Worm (Caenorhabditis elegans): Measurements from ENCODE around the gene cwp-1.

DNA sequence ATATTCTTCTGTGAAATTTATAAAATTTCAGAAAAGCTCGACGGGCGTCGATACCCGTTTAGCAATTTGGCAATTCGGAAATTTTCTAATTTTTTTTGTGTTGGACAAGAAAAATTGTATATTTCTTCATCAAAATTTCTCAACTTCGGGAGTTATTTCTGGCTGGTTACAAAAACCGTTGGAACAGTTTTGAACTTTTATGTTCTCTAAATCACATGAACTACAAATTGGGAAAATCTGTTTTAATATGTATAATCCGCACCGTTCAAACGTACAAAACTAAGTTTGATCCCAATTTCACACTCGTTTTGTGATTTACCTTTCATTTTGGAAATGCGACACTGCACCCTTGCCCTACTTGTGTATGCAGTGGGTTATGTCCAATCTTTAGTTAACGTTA, 44.3 kb upstream of the cwp-1 start, which contains the start of gene T19H12.3:
- TF ChIP-seq nhr-25 (tag; optimal IDR thresholded peaks at IDR 0.05) (no peak), pha-4 (tag; optimal IDR thresholded peaks at IDR 0.05) (no peak), fos-1 (tag; optimal IDR thresholded peaks at IDR 0.05) (no peak), fkh-10 (GFP tag; optimal IDR thresholded peaks at IDR 0.05) (no peak), ztf-4 (tag; optimal IDR thresholded peaks at IDR 0.05) (no peak), nhr-23 (tag; optimal IDR thresholded peaks at IDR 0.05) (no peak), mdl-1 (tag; optimal IDR thresholded peaks at IDR 0.05) (no peak)
